Fruit fly (Drosophila melanogaster) whole organism, embryonic: Measurements from ENCODE around the gene CG13667.
A peak's percentile ranks its signal among the peaks of the same experiment; 100 is the strongest.

Source experiments
- Atf-2 ChIP-seq: fragments of 200-800 bp; sonication (Bioruptor generic); optimal IDR thresholded peaks from 2 replicates; lab custom pipeline; 2016; ENCODE audit warnings: missing biosample characterization, missing genetic modification characterization
- Atf6 ChIP-seq: fragments of 200-800 bp; sonication (Bioruptor generic); IDR thresholded peaks from 2 replicates; pipeline ENCODE4 v1.3.6; 2022; ENCODE audit warnings: missing biosample characterization, missing genetic modification characterization
- Bgb ChIP-seq: fragments of 200-800 bp; sonication (Bioruptor generic); IDR thresholded peaks from 2 replicates; pipeline ENCODE4 v1.3.6; 2022; ENCODE audit warnings: missing biosample characterization, missing genetic modification characterization; ENCODE audit not compliant: partially characterized antibody
- CG10274 ChIP-seq: fragments of 200-800 bp; sonication (Bioruptor generic); optimal IDR thresholded peaks from 3 replicates; lab custom pipeline; 2017; ENCODE audit warnings: missing biosample characterization, mild to moderate bottlenecking, missing genetic modification characterization
- CG13123 ChIP-seq: fragments of 200-800 bp; sonication (Bioruptor generic); optimal IDR thresholded peaks from 2 replicates; lab custom pipeline; 2016; ENCODE audit warnings: missing biosample characterization, missing genetic modification characterization
- CG14667 ChIP-seq: fragments of 200-800 bp; sonication (Bioruptor generic); IDR thresholded peaks from 2 replicates; pipeline ENCODE4 v1.3.6; 2022; ENCODE audit warnings: missing biosample characterization, missing genetic modification characterization
- CG1529 ChIP-seq: fragments of 200-800 bp; sonication (Bioruptor generic); optimal IDR thresholded peaks from 3 replicates; lab custom pipeline; 2018; ENCODE audit warnings: missing biosample characterization, missing genetic modification characterization
- CG15479 ChIP-seq: fragments of 200-800 bp; sonication (Bioruptor generic); optimal IDR thresholded peaks from 3 replicates; lab custom pipeline; 2019; ENCODE audit warnings: missing biosample characterization, mild to moderate bottlenecking, missing genetic modification characterization, moderate library complexity
- CG17186 ChIP-seq: fragments of 200-800 bp; sonication (Bioruptor generic); optimal IDR thresholded peaks from 3 replicates; lab custom pipeline; 2017; ENCODE audit warnings: missing biosample characterization, missing genetic modification reagents, missing genetic modification characterization
- CG17359 ChIP-seq: fragments of 200-800 bp; sonication (Bioruptor generic); optimal IDR thresholded peaks from 3 replicates; lab custom pipeline; 2018; ENCODE audit warnings: missing biosample characterization, mild to moderate bottlenecking, missing genetic modification characterization, moderate library complexity
- CG2129 ChIP-seq: fragments of 200-800 bp; sonication (Bioruptor generic); IDR thresholded peaks from 2 replicates; pipeline ENCODE4 v1.3.6; 2022; ENCODE audit warnings: missing biosample characterization, missing genetic modification characterization; ENCODE audit not compliant: partially characterized antibody
- CG3281 ChIP-seq: fragments of 200-800 bp; sonication (Bioruptor generic); optimal IDR thresholded peaks from 3 replicates; lab custom pipeline; 2017; ENCODE audit warnings: missing biosample characterization, mild to moderate bottlenecking, missing genetic modification characterization
- CG34376 ChIP-seq: fragments of 200-800 bp; sonication (Bioruptor generic); optimal IDR thresholded peaks from 2 replicates; lab custom pipeline; 2018; ENCODE audit warnings: missing biosample characterization, mild to moderate bottlenecking, missing genetic modification characterization
- CG4424 ChIP-seq: fragments of 200-800 bp; sonication (Bioruptor generic); optimal IDR thresholded peaks from 3 replicates; lab custom pipeline; 2016; ENCODE audit warnings: missing biosample characterization, missing genetic modification characterization
- CG6689 ChIP-seq: fragments of 200-800 bp; sonication (Bioruptor generic); IDR thresholded peaks from 2 replicates; pipeline ENCODE4 v1.3.6; 2022; ENCODE audit warnings: missing biosample characterization, missing genetic modification characterization
- CG7372 ChIP-seq: fragments of 200-800 bp; sonication (Bioruptor generic); IDR thresholded peaks from 2 replicates; pipeline ENCODE4 v1.3.6; 2022; ENCODE audit warnings: missing biosample characterization, missing genetic modification characterization
- CHES-1-like ChIP-seq: fragments of 200-800 bp; sonication (Bioruptor generic); optimal IDR thresholded peaks from 2 replicates; lab custom pipeline; 2016; ENCODE audit warnings: missing biosample characterization, missing genetic modification characterization
- CoRest ChIP-seq: fragments of 200-800 bp; sonication (Bioruptor generic); optimal IDR thresholded peaks from 3 replicates; lab custom pipeline; 2018; ENCODE audit warnings: missing biosample characterization, mild to moderate bottlenecking, missing genetic modification characterization, moderate library complexity
- CrebB ChIP-seq: fragments of 200-800 bp; sonication (Bioruptor generic); optimal IDR thresholded peaks from 3 replicates; lab custom pipeline; 2018; ENCODE audit warnings: missing biosample characterization, mild to moderate bottlenecking, missing genetic modification characterization
- GATAe ChIP-seq: fragments of 200-800 bp; sonication (Bioruptor generic); conservative IDR thresholded peaks from 2 replicates; pipeline ENCODE4 v1.3.6; 2022; ENCODE audit warnings: missing biosample characterization, missing genetic modification characterization
- HHEX ChIP-seq: fragments of 200-800 bp; sonication (Bioruptor generic); optimal IDR thresholded peaks from 3 replicates; lab custom pipeline; 2017; ENCODE audit warnings: missing biosample characterization, mild to moderate bottlenecking, missing genetic modification characterization, missing genetic modification reagents
- HmgD ChIP-seq: fragments of 200-800 bp; sonication (Bioruptor generic); optimal IDR thresholded peaks from 3 replicates; lab custom pipeline; 2016; ENCODE audit warnings: missing biosample characterization, missing genetic modification characterization
- NC2α ChIP-seq: fragments of 200-800 bp; sonication (Bioruptor generic); optimal IDR thresholded peaks from 2 replicates; lab custom pipeline; 2016; ENCODE audit warnings: missing biosample characterization, missing genetic modification characterization
- Nf-YC ChIP-seq: fragments of 200-800 bp; optimal IDR thresholded peaks from 3 replicates; lab custom pipeline; 2019; ENCODE audit warnings: missing biosample characterization, mild to moderate bottlenecking, missing genetic modification characterization, moderate library complexity
- Oaz ChIP-seq: fragments of 200-800 bp; sonication (Bioruptor generic); IDR thresholded peaks from 2 replicates; pipeline ENCODE4 v1.3.6; 2022; ENCODE audit warnings: missing biosample characterization, missing genetic modification characterization
- Oli ChIP-seq: fragments of 200-800 bp; sonication (Bioruptor generic); optimal IDR thresholded peaks from 2 replicates; lab custom pipeline; 2018; ENCODE audit warnings: missing biosample characterization, mild to moderate bottlenecking, missing genetic modification characterization, moderate library complexity
- Optix ChIP-seq: fragments of 200-800 bp; sonication (Bioruptor generic); IDR thresholded peaks from 3 replicates; pipeline ENCODE4 v1.3.6; 2022; ENCODE audit warnings: missing biosample characterization, missing genetic modification characterization
- Rfx ChIP-seq: fragments of 200-800 bp; sonication (Bioruptor generic); IDR thresholded peaks from 2 replicates; pipeline ENCODE4 v1.3.6; 2022; ENCODE audit warnings: missing biosample characterization, missing genetic modification characterization
- Scr ChIP-seq: fragments of 200-800 bp; sonication (Bioruptor generic); IDR thresholded peaks from 2 replicates; pipeline ENCODE4 v1.3.6; 2022; ENCODE audit warnings: missing biosample characterization, missing genetic modification characterization; ENCODE audit not compliant: partially characterized antibody
- Sox102F ChIP-seq: fragments of 200-800 bp; sonication (Bioruptor generic); optimal IDR thresholded peaks from 2 replicates; lab custom pipeline; 2018; ENCODE audit warnings: missing biosample characterization, mild to moderate bottlenecking, missing genetic modification characterization, moderate library complexity
- Ssrp ChIP-seq: fragments of 200-800 bp; sonication (Bioruptor generic); optimal IDR thresholded peaks from 2 replicates; lab custom pipeline; 2018; ENCODE audit warnings: missing biosample characterization, mild to moderate bottlenecking, missing genetic modification characterization, moderate library complexity
- Usf ChIP-seq: fragments of 200-800 bp; sonication (Bioruptor generic); optimal IDR thresholded peaks from 2 replicates; lab custom pipeline; 2017; ENCODE audit warnings: missing genotype, missing biosample characterization, missing genetic modification characterization
- cas ChIP-seq: fragments of 200-800 bp; sonication (Bioruptor generic); IDR thresholded peaks from 2 replicates; pipeline ENCODE4 v1.3.6; 2022; ENCODE audit warnings: missing biosample characterization, missing genetic modification characterization
- chinmo ChIP-seq: fragments of 200-800 bp; sonication (Bioruptor generic); IDR thresholded peaks from 4 replicates; pipeline ENCODE4 v1.3.6; 2022; ENCODE audit warnings: missing biosample characterization, missing genetic modification characterization; ENCODE audit not compliant: partially characterized antibody
- disco-r ChIP-seq: fragments of 200-800 bp; sonication (Bioruptor generic); optimal IDR thresholded peaks from 2 replicates; lab custom pipeline; 2016; ENCODE audit warnings: missing biosample characterization, missing genetic modification characterization
- dmrt11E ChIP-seq: fragments of 200-800 bp; sonication (Bioruptor generic); optimal IDR thresholded peaks from 3 replicates; lab custom pipeline; 2018; ENCODE audit warnings: missing biosample characterization, mild to moderate bottlenecking, missing genetic modification characterization, moderate library complexity
- eve ChIP-seq, 2 experiments: fragments of >200 bp; optimal IDR thresholded peaks; 2 replicates each; lab custom pipeline; 2017; ENCODE audit warnings: missing biosample characterization in 2 of 2, missing genetic modification characterization in 2 of 2
- ewg ChIP-seq: fragments of 200-800 bp; sonication (Bioruptor generic); optimal IDR thresholded peaks from 3 replicates; lab custom pipeline; 2017; ENCODE audit warnings: mild to moderate bottlenecking, missing biosample characterization, missing genetic modification reagents, missing genetic modification characterization
- exex ChIP-seq: fragments of 200-800 bp; sonication (Bioruptor generic); optimal IDR thresholded peaks from 4 replicates; lab custom pipeline; 2018; ENCODE audit warnings: missing biosample characterization, mild to moderate bottlenecking, missing genetic modification characterization, moderate library complexity
- grn ChIP-seq: fragments of 200-800 bp; sonication (Bioruptor generic); optimal IDR thresholded peaks from 3 replicates; lab custom pipeline; 2017; ENCODE audit warnings: missing biosample characterization, missing genetic modification characterization
- gro ChIP-seq: fragments of 200-800 bp; sonication (Bioruptor generic); optimal IDR thresholded peaks from 2 replicates; lab custom pipeline; 2016; ENCODE audit warnings: missing biosample characterization, missing genetic modification characterization
- ind ChIP-seq: fragments of 200-800 bp; sonication (Bioruptor generic); optimal IDR thresholded peaks from 3 replicates; lab custom pipeline; 2016; ENCODE audit warnings: missing biosample characterization, missing genetic modification characterization
- nerfin-2 ChIP-seq: fragments of 200-800 bp; sonication (Bioruptor generic); IDR thresholded peaks from 2 replicates; pipeline ENCODE4 v1.3.6; 2022; ENCODE audit warnings: missing biosample characterization, missing genetic modification characterization; ENCODE audit not compliant: partially characterized antibody
- pb ChIP-seq: fragments of 200-800 bp; sonication (Bioruptor generic); optimal IDR thresholded peaks from 3 replicates; lab custom pipeline; 2016; ENCODE audit warnings: missing biosample characterization, missing genetic modification characterization
- pros ChIP-seq: fragments of 200-800 bp; sonication (Bioruptor generic); optimal IDR thresholded peaks from 3 replicates; lab custom pipeline; 2019; ENCODE audit warnings: missing biosample characterization, mild to moderate bottlenecking, missing genetic modification characterization, moderate library complexity
- row ChIP-seq: fragments of 200-800 bp; sonication (Bioruptor generic); IDR thresholded peaks from 3 replicates; pipeline ENCODE4 v1.3.6; 2022; ENCODE audit warnings: missing biosample characterization, missing genetic modification characterization
- sens ChIP-seq: fragments of 200-800 bp; sonication (Bioruptor generic); peaks from one replicate; lab custom pipeline; 2016; ENCODE audit warnings: missing biosample characterization, missing genetic modification characterization
- slbo ChIP-seq: fragments of 200-800 bp; sonication (Bioruptor generic); IDR thresholded peaks from 2 replicates; pipeline ENCODE4 v1.3.6; 2022; ENCODE audit warnings: missing biosample characterization, missing genetic modification characterization
- slp2 ChIP-seq: fragments of 200-800 bp; sonication (Bioruptor generic); optimal IDR thresholded peaks from 2 replicates; lab custom pipeline; 2016; ENCODE audit warnings: missing biosample characterization, missing genetic modification characterization
- wek ChIP-seq: fragments of 200-800 bp; sonication (Bioruptor generic); optimal IDR thresholded peaks from 3 replicates; lab custom pipeline; 2018; ENCODE audit warnings: missing biosample characterization, mild to moderate bottlenecking, missing genetic modification characterization, moderate library complexity
- zen ChIP-seq: fragments of 200-800 bp; sonication (Bioruptor generic); optimal IDR thresholded peaks from 3 replicates; lab custom pipeline; 2018; ENCODE audit warnings: missing biosample characterization, mild to moderate bottlenecking, missing genetic modification characterization, moderate library complexity

CG13667 gene

dm6 chr3L:8452986-8453385 is 47.7 kb downstream of the CG13667 start (continued):
- TF ChIP-seq slp2 (GFP tag; lab: Kevin White, UChicago) = no peak
- 0 out of 2 replicates have a peak, but pooled peaks have one; percentile 18 for TF ChIP-seq GATAe
- peak; percentile 23 for TF ChIP-seq zen
- TF ChIP-seq Ssrp = no peak
- no peak for TF ChIP-seq Scr
- no peak for TF ChIP-seq Atf-2
- no peak for TF ChIP-seq CG10274 (GFP tag; lab: Kevin White, UChicago)
- TF ChIP-seq exex (tag; lab: Kevin White, UChicago) = peak; percentile 89
- no peak for TF ChIP-seq CG1529
- TF ChIP-seq eve (GFP tag; optimal IDR thresholded peaks at IDR 0.05; lab: Kevin White, UChicago) = no peak
- TF ChIP-seq CG13123 (GFP tag; lab: Kevin White, UChicago) = no peak
- no peak for TF ChIP-seq dmrt11E (tag; lab: Kevin White, UChicago)
- no peak for TF ChIP-seq CG14667
- no peak for TF ChIP-seq Bgb (GFP tag; lab: Robert Waterston, UW)
- peak; percentile 45 for TF ChIP-seq CG15479 (GFP tag; lab: Kevin White, UChicago)
- TF ChIP-seq wek (GFP tag; lab: Kevin White, UChicago) = no peak
- 0 out of 2 replicates have a peak, but pooled peaks have one; percentile 11 for TF ChIP-seq Rfx (GFP tag; lab: Robert Waterston, UW)
- TF ChIP-seq CHES-1-like (GFP tag; lab: Kevin White, UChicago) = no peak
- no peak for TF ChIP-seq Sox102F (GFP tag; lab: Kevin White, UChicago)
- no peak for TF ChIP-seq CG17359
- no peak for TF ChIP-seq CG2129
- no peak for TF ChIP-seq CG17186
- TF ChIP-seq CG7372 (GFP tag; lab: Robert Waterston, UW) = no peak
- TF ChIP-seq slbo (GFP tag; lab: Robert Waterston, UW) = 0 out of 2 replicates have a peak, but pooled peaks have one; percentile 23
- peak; percentile 51 for TF ChIP-seq grn
- TF ChIP-seq cas (GFP tag; lab: Robert Waterston, UW) = no peak
- TF ChIP-seq Optix (GFP tag; lab: Robert Waterston, UW) = no peak
- TF ChIP-seq pb = no peak
- TF ChIP-seq Usf = no peak
- TF ChIP-seq nerfin-2 (GFP tag; lab: Robert Waterston, UW) = no peak
- no peak for TF ChIP-seq CG3281 (GFP tag; lab: Kevin White, UChicago)
- no peak for TF ChIP-seq Oaz (GFP tag; lab: Robert Waterston, UW)
- no peak for TF ChIP-seq CoRest (tag; lab: Kevin White, UChicago)
- TF ChIP-seq Oli (tag; lab: Kevin White, UChicago) = no peak
- no peak for TF ChIP-seq pros
- peak; percentile 65; the same call in 2 of the 4 replicates for TF ChIP-seq chinmo (GFP tag; lab: Robert Waterston, UW)

DNA sequence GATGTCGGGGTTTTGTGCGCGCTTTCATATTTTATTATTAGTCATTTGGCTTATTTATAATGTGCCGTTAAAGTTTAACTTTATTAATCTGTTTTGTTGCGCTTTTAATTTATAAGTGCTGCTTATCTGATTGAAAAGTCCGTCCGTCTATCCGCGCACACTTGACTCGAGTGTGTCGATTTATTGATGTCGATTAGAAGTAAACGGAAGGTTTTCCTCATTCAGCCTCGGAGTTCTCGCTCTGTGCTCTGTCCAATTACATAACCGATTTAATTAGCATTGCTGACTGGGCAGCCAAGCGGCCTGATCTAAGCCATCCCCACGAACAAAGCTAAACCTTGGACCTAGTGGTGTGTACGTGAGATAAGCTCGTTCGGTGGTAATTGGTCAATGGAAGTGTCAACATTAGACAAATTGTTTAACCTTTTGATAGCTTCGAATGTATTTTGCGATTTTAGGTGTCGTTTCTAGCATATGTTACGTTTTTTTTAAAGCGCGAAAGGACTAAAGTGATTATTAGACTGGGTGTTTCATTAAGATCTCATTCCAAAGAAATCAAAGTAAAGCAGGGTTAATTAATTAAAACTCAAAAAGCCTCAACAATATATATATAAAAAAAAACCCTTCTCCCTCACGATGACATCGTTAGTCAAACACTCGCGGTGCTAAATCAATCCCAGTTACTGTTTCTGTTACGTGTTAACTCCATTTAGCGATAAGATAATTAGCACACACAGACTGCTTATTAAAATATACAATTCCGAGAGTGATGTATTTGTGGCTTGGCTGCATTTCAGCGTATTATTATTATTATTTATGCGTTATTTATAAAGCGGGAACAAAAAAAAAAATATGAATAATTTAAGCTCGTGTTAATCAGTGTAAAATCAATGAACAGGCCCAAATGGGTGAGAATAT is 48.4 kb downstream of the CG13667 start:
- no peak for TF ChIP-seq ewg (GFP tag; lab: Kevin White, UChicago)
- TF ChIP-seq NC2α (GFP tag; lab: Kevin White, UChicago) = no peak
- TF ChIP-seq HmgD (GFP tag; lab: Kevin White, UChicago) = no peak
- no peak for TF ChIP-seq CG6689 (GFP tag; lab: Robert Waterston, UW)
- peak; percentile 45 for TF ChIP-seq CG34376
- TF ChIP-seq Nf-YC (tag; lab: Kevin White, UChicago) = peak; percentile 7
- TF ChIP-seq row (GFP tag; lab: Robert Waterston, UW) = 0 out of 3 replicates have a peak, but pooled peaks have one; percentile 11
- peak; percentile 66 for TF ChIP-seq sens (GFP tag; lab: Kevin White, UChicago)
- TF ChIP-seq disco-r (GFP tag; lab: Kevin White, UChicago) = no peak
- TF ChIP-seq HHEX = peak; percentile 19
- TF ChIP-seq CG4424 = no peak
- TF ChIP-seq Atf6 (GFP tag; lab: Robert Waterston, UW) = no peak
- TF ChIP-seq CrebB = no peak
- peak; percentile 51 for TF ChIP-seq gro
- TF ChIP-seq ind (GFP tag; lab: Kevin White, UChicago) = no peak
